Worm (Caenorhabditis elegans): Measurements from ENCODE around the gene srz-63.

- TF ChIP-seq snpc-4 (tag; optimal IDR thresholded peaks at IDR 0.05) (no peak), unc-120 (tag; optimal IDR thresholded peaks at IDR 0.05; ENCODE audit: poor library complexity, severe bottlenecking) (no peak)
Measured at ce11 chrII:1240436-1240835, 38.0 kb upstream of the srz-63 start.

All from whole organism, mixed stage, embryonic.